Worm (Caenorhabditis elegans): ENCODE results near the gene vhl-1.

ce11 chrX:11345471-11345870 lies 38.3 kb downstream of the vhl-1 start:
- no peak for TF ChIP-seq ztf-11 (tag; optimal IDR thresholded peaks at IDR 0.05)
- no peak for TF ChIP-seq mep-1 (tag; optimal IDR thresholded peaks at IDR 0.05)
- no peak for TF ChIP-seq ceh-39 (tag; optimal IDR thresholded peaks at IDR 0.05)
- TF ChIP-seq lin-13 (tag; optimal IDR thresholded peaks at IDR 0.05): no peak
- no peak for TF ChIP-seq unc-62 (GFP tag; optimal IDR thresholded peaks at IDR 0.05)

All from whole organism, mixed stage, embryonic.